Fruit fly (Drosophila melanogaster) whole organism, embryonic: Measurements from ENCODE around the gene Hsp83.

Source experiments
- C15 ChIP-seq: fragments of 200-800 bp; sonication (Bioruptor generic); IDR thresholded peaks from 3 replicates; pipeline ENCODE4 v1.3.6; 2022; ENCODE audit warnings: missing biosample characterization, missing genetic modification characterization
- CG10267 ChIP-seq: fragments of 200-800 bp; sonication (Bioruptor generic); optimal IDR thresholded peaks from 2 replicates; lab custom pipeline; 2018; ENCODE audit warnings: missing biosample characterization, mild to moderate bottlenecking, missing genetic modification characterization, moderate library complexity
- CG11093 ChIP-seq: fragments of 200-800 bp; sonication (Bioruptor generic); IDR thresholded peaks from 3 replicates; pipeline ENCODE4 v1.3.6; 2022; ENCODE audit warnings: missing biosample characterization, missing genetic modification characterization
- CG11695 ChIP-seq: fragments of 200-800 bp; sonication (Bioruptor generic); IDR thresholded peaks from 3 replicates; pipeline ENCODE4 v1.3.6; 2022; ENCODE audit warnings: missing biosample characterization, missing genetic modification characterization
- CG12104 ChIP-seq: fragments of 200-800 bp; sonication (Bioruptor generic); optimal IDR thresholded peaks from 3 replicates; lab custom pipeline; 2016; ENCODE audit warnings: missing biosample characterization, missing genetic modification characterization
- CG12155 ChIP-seq: fragments of 200-800 bp; sonication (Bioruptor generic); optimal IDR thresholded peaks from 3 replicates; lab custom pipeline; 2016; ENCODE audit warnings: missing biosample characterization, missing genetic modification characterization
- CG12236 ChIP-seq: fragments of 200-800 bp; sonication (Bioruptor generic); optimal IDR thresholded peaks from 2 replicates; lab custom pipeline; 2016; ENCODE audit warnings: missing biosample characterization, missing genetic modification characterization
- CG13424 ChIP-seq: fragments of 200-800 bp; sonication (Bioruptor generic); optimal IDR thresholded peaks from 2 replicates; lab custom pipeline; 2019; ENCODE audit warnings: missing biosample characterization, mild to moderate bottlenecking, missing genetic modification characterization, moderate library complexity
- CG13894 ChIP-seq: fragments of 200-800 bp; sonication (Bioruptor generic); optimal IDR thresholded peaks from 3 replicates; lab custom pipeline; 2018; ENCODE audit warnings: missing biosample characterization, mild to moderate bottlenecking, missing genetic modification characterization, moderate library complexity
- CG1603 ChIP-seq: fragments of 200-800 bp; sonication (Bioruptor generic); optimal IDR thresholded peaks from 2 replicates; lab custom pipeline; 2019; ENCODE audit warnings: missing biosample characterization, mild to moderate bottlenecking, missing genetic modification characterization, moderate library complexity
- CG16813 ChIP-seq: fragments of 200-800 bp; sonication (Bioruptor generic); IDR thresholded peaks from 3 replicates; pipeline ENCODE4 v1.3.6; 2022; ENCODE audit warnings: missing biosample characterization, missing genetic modification characterization; ENCODE audit not compliant: partially characterized antibody
- CG17802 ChIP-seq: fragments of 200-800 bp; sonication (Bioruptor generic); optimal IDR thresholded peaks from 2 replicates; lab custom pipeline; 2018; ENCODE audit warnings: missing biosample characterization, mild to moderate bottlenecking, missing genetic modification characterization, moderate library complexity
- CG18599 ChIP-seq: fragments of 200-800 bp; sonication (Bioruptor generic); optimal IDR thresholded peaks from 3 replicates; lab custom pipeline; 2017; ENCODE audit warnings: missing biosample characterization, missing genetic modification characterization, mild to moderate bottlenecking, moderate library complexity, missing genetic modification reagents
- CG30020 ChIP-seq: fragments of 200-800 bp; optimal IDR thresholded peaks from 2 replicates; lab custom pipeline; 2019; ENCODE audit warnings: missing biosample characterization, mild to moderate bottlenecking, missing genetic modification characterization, moderate library complexity
- CG3281 ChIP-seq: fragments of 200-800 bp; sonication (Bioruptor generic); optimal IDR thresholded peaks from 3 replicates; lab custom pipeline; 2017; ENCODE audit warnings: missing biosample characterization, mild to moderate bottlenecking, missing genetic modification characterization
- CG6654 ChIP-seq: fragments of 200-800 bp; sonication (Bioruptor generic); optimal IDR thresholded peaks from 2 replicates; lab custom pipeline; 2017; ENCODE audit warnings: missing biosample characterization, mild to moderate bottlenecking, missing genetic modification characterization
- CG6683 ChIP-seq: fragments of 200-800 bp; sonication (Bioruptor generic); optimal IDR thresholded peaks from 2 replicates; lab custom pipeline; 2017; ENCODE audit warnings: missing biosample characterization, mild to moderate bottlenecking, missing genetic modification characterization, missing genetic modification reagents
- CG6689 ChIP-seq: fragments of 200-800 bp; sonication (Bioruptor generic); IDR thresholded peaks from 2 replicates; pipeline ENCODE4 v1.3.6; 2022; ENCODE audit warnings: missing biosample characterization, missing genetic modification characterization
- CG7745 ChIP-seq: fragments of 200-800 bp; sonication (Bioruptor generic); optimal IDR thresholded peaks from 2 replicates; lab custom pipeline; 2018; ENCODE audit warnings: missing biosample characterization, mild to moderate bottlenecking, missing genetic modification characterization, moderate library complexity
- CG7987 ChIP-seq: fragments of 200-800 bp; sonication (Bioruptor generic); optimal IDR thresholded peaks from 2 replicates; lab custom pipeline; 2018; ENCODE audit warnings: missing biosample characterization, mild to moderate bottlenecking, missing genetic modification characterization, moderate library complexity
- CG8765 ChIP-seq: fragments of 200-800 bp; sonication (Bioruptor generic); IDR thresholded peaks from 2 replicates; pipeline ENCODE4 v1.3.6; 2022; ENCODE audit warnings: missing biosample characterization, missing genetic modification characterization
- CG8924 ChIP-seq: fragments of 200-800 bp; optimal IDR thresholded peaks from 3 replicates; lab custom pipeline; 2019; ENCODE audit warnings: missing biosample characterization, mild to moderate bottlenecking, missing genetic modification characterization, moderate library complexity
- CHES-1-like ChIP-seq: fragments of 200-800 bp; sonication (Bioruptor generic); optimal IDR thresholded peaks from 2 replicates; lab custom pipeline; 2016; ENCODE audit warnings: missing biosample characterization, missing genetic modification characterization
- Dbx ChIP-seq: fragments of 200-800 bp; sonication (Bioruptor generic); IDR thresholded peaks from 3 replicates; pipeline ENCODE4 v1.3.6; 2022; ENCODE audit warnings: missing biosample characterization, missing genetic modification characterization
- Eip74EF ChIP-seq, 2 experiments: fragments of 200-800 bp in 1 of 2; fragments of >200 bp in 1 of 2; sonication (Bioruptor generic) in 1 of 2; optimal IDR thresholded peaks; 2 replicates each; lab custom pipeline; 2017 to 2019; ENCODE audit warnings: missing biosample characterization in 2 of 2, missing genetic modification characterization in 2 of 2, mild to moderate bottlenecking in 1 of 2, moderate library complexity in 1 of 2
- Oli ChIP-seq: fragments of 200-800 bp; sonication (Bioruptor generic); optimal IDR thresholded peaks from 2 replicates; lab custom pipeline; 2018; ENCODE audit warnings: missing biosample characterization, mild to moderate bottlenecking, missing genetic modification characterization, moderate library complexity
- Opbp ChIP-seq: fragments of 200-800 bp; sonication (Bioruptor generic); IDR thresholded peaks from 3 replicates; pipeline ENCODE4 v1.3.6; 2022; ENCODE audit warnings: missing biosample characterization, missing genetic modification characterization; ENCODE audit not compliant: partially characterized antibody
- Pdp1 ChIP-seq, 2 experiments: fragments of 200-800 bp; sonication (Bioruptor generic); optimal IDR thresholded peaks; 3 replicates each; lab custom pipeline; 2016; ENCODE audit warnings: missing biosample characterization in 2 of 2, missing genetic modification characterization in 2 of 2, mild to moderate bottlenecking in 1 of 2, moderate library complexity in 1 of 2
- Vsx1 ChIP-seq: fragments of 200-800 bp; sonication (Bioruptor generic); optimal IDR thresholded peaks from 2 replicates; lab custom pipeline; 2017; ENCODE audit warnings: missing biosample characterization, mild to moderate bottlenecking, missing genetic modification characterization, missing genetic modification reagents
- abd-A ChIP-seq: fragments of 200-800 bp; sonication (Bioruptor generic); optimal IDR thresholded peaks from 3 replicates; lab custom pipeline; 2019; ENCODE audit warnings: missing biosample characterization, mild to moderate bottlenecking, missing genetic modification characterization, moderate library complexity
- ac ChIP-seq: fragments of 200-800 bp; sonication (Bioruptor generic); optimal IDR thresholded peaks from 3 replicates; lab custom pipeline; 2017; ENCODE audit warnings: missing biosample characterization, mild to moderate bottlenecking, missing genetic modification characterization
- ap ChIP-seq: fragments of 200-800 bp; sonication (Bioruptor generic); IDR thresholded peaks from 2 replicates; pipeline ENCODE4 v1.3.6; 2022; ENCODE audit warnings: missing biosample characterization, missing genetic modification characterization
- bcd ChIP-seq: fragments of 200-800 bp; sonication (Bioruptor generic); optimal IDR thresholded peaks from 2 replicates; lab custom pipeline; 2017; ENCODE audit warnings: missing biosample characterization, mild to moderate bottlenecking, missing genetic modification characterization
- bigmax ChIP-seq: fragments of 200-800 bp; sonication (Bioruptor generic); optimal IDR thresholded peaks from 2 replicates; lab custom pipeline; 2018; ENCODE audit warnings: missing biosample characterization, mild to moderate bottlenecking, missing genetic modification characterization
- gce ChIP-seq: fragments of 200-800 bp; sonication (Bioruptor generic); IDR thresholded peaks from 3 replicates; pipeline ENCODE4 v1.3.6; 2022; ENCODE audit warnings: missing biosample characterization, missing genetic modification characterization
- gsb-n ChIP-seq: fragments of 200-800 bp; sonication (Bioruptor generic); optimal IDR thresholded peaks from 3 replicates; lab custom pipeline; 2018; ENCODE audit warnings: missing biosample characterization, mild to moderate bottlenecking, missing genetic modification characterization
- lmd ChIP-seq: fragments of 200-800 bp; sonication (Bioruptor generic); IDR thresholded peaks from 2 replicates; pipeline ENCODE4 v1.3.6; 2022; ENCODE audit warnings: missing biosample characterization, missing genetic modification characterization
- mam ChIP-seq: fragments of 200-800 bp; sonication (Bioruptor generic); optimal IDR thresholded peaks from 3 replicates; lab custom pipeline; 2016; ENCODE audit warnings: missing biosample characterization, missing genetic modification characterization
- p53 ChIP-seq: fragments of 200-800 bp; sonication (Bioruptor generic); optimal IDR thresholded peaks from 2 replicates; lab custom pipeline; 2016; ENCODE audit warnings: missing biosample characterization, missing genetic modification characterization
- pros ChIP-seq: fragments of 200-800 bp; sonication (Bioruptor generic); optimal IDR thresholded peaks from 3 replicates; lab custom pipeline; 2019; ENCODE audit warnings: missing biosample characterization, mild to moderate bottlenecking, missing genetic modification characterization, moderate library complexity
- sc ChIP-seq, 3 experiments: fragments of >200 bp in 2 of 3; fragments of 200-800 bp in 1 of 3; sonication (Bioruptor generic) in 1 of 3; optimal IDR thresholded peaks; 2 replicates in 2 of 3; 3 replicates in 1 of 3; lab custom pipeline; 2017; ENCODE audit warnings: mild to moderate bottlenecking in 1 of 3, missing biosample characterization in 1 of 3, missing genetic modification characterization in 1 of 3, missing genetic modification reagents in 1 of 3
- sna ChIP-seq: fragments of 200-800 bp; sonication (Bioruptor generic); IDR thresholded peaks from 2 replicates; pipeline ENCODE4 v1.3.6; 2022; ENCODE audit warnings: missing biosample characterization, missing genetic modification characterization; ENCODE audit not compliant: partially characterized antibody
- sr ChIP-seq: fragments of 200-800 bp; sonication (Bioruptor generic); IDR thresholded peaks from 3 replicates; pipeline ENCODE4 v1.3.6; 2022; ENCODE audit warnings: missing biosample characterization, missing genetic modification characterization
- tin ChIP-seq: fragments of 200-800 bp; sonication (Bioruptor generic); optimal IDR thresholded peaks from 3 replicates; lab custom pipeline; 2016; ENCODE audit warnings: missing biosample characterization, missing genetic modification characterization
- twi ChIP-seq: fragments of 200-800 bp; optimal IDR thresholded peaks from 2 replicates; lab custom pipeline; 2019; ENCODE audit warnings: missing biosample characterization, mild to moderate bottlenecking, missing genetic modification characterization, moderate library complexity
- usp ChIP-seq: fragments of >200 bp; optimal IDR thresholded peaks from 2 replicates; lab custom pipeline; 2017; ENCODE audit warnings: missing biosample characterization, missing genetic modification characterization
- vfl ChIP-seq: fragments of 200-800 bp; sonication (Bioruptor generic); optimal IDR thresholded peaks from 2 replicates; lab custom pipeline; 2016; ENCODE audit warnings: missing biosample characterization, missing genetic modification characterization

Gene Hsp83

dm6 chr3L:3224740-3225719 is 32.3 kb downstream of the Hsp83 start, which contains the start of gene Larp4B (continued):
- TF ChIP-seq C15 = no peak
- no peak for TF ChIP-seq twi
- peak; percentile 14 for TF ChIP-seq CG13424 (tag; lab: Kevin White, UChicago)
- peak; percentile 66 for TF ChIP-seq sna (GFP tag; lab: Robert Waterston, UW)
- peak; percentile 23 for TF ChIP-seq CG7987 (GFP tag; lab: Kevin White, UChicago)
- TF ChIP-seq CG8765 (GFP tag; lab: Robert Waterston, UW) = no peak
- no peak for TF ChIP-seq CG12155 (GFP tag; lab: Kevin White, UChicago)
- no peak for TF ChIP-seq CG11093 (GFP tag; lab: Robert Waterston, UW)
- peak; percentile 24 for TF ChIP-seq CG10267
- TF ChIP-seq tin (GFP tag; lab: Kevin White, UChicago) = no peak
- TF ChIP-seq CG3281 (GFP tag; lab: Kevin White, UChicago) = peak; percentile 33
- no peak for TF ChIP-seq vfl (GFP tag; lab: Kevin White, UChicago)
- TF ChIP-seq ap (GFP tag; lab: Robert Waterston, UW) = no peak
- TF ChIP-seq CG17802 (tag; lab: Kevin White, UChicago) = no peak
- TF ChIP-seq ac (GFP tag; lab: Kevin White, UChicago) = no peak
- TF ChIP-seq CG18599 (GFP tag; lab: Kevin White, UChicago) = no peak
- TF ChIP-seq CG12104 (GFP tag; lab: Kevin White, UChicago) = no peak
- TF ChIP-seq Dbx (GFP tag; lab: Robert Waterston, UW) = peak; percentile 44; the same call in 1 of the 3 replicates
- TF ChIP-seq Oli (tag; lab: Kevin White, UChicago) = no peak
- no peak for TF ChIP-seq sc (optimal IDR thresholded peaks at IDR 0.05; lab: Kevin White, UChicago)
- no peak for TF ChIP-seq sc (GFP tag; optimal IDR thresholded peaks at IDR 0.05; lab: Kevin White, UChicago)
- peak; percentile 72 for TF ChIP-seq CG16813 (GFP tag; lab: Robert Waterston, UW)
- TF ChIP-seq CG30020 (tag; lab: Kevin White, UChicago) = no peak
- no peak for TF ChIP-seq pros (GFP tag; lab: Kevin White, UChicago)
- peak; percentile 19 for TF ChIP-seq bigmax (GFP tag; lab: Kevin White, UChicago)
- TF ChIP-seq CG1603 (tag; lab: Kevin White, UChicago) = no peak
- no peak for TF ChIP-seq sr (GFP tag; lab: Robert Waterston, UW)
- no peak for TF ChIP-seq Vsx1 (GFP tag; lab: Kevin White, UChicago)
- no peak for TF ChIP-seq CG6654
- peak in 1 of 2 experiments; percentile 30 for TF ChIP-seq Pdp1 (GFP tag; optimal IDR thresholded peaks at IDR 0.05; lab: Kevin White, UChicago)
- no peak for TF ChIP-seq CG12236
- TF ChIP-seq Eip74EF (GFP tag; optimal IDR thresholded peaks at IDR 0.05; lab: Kevin White, UChicago) = no peak
- TF ChIP-seq CG6689 (GFP tag; lab: Robert Waterston, UW) = no peak
- TF ChIP-seq CG13894 = no peak
- TF ChIP-seq usp = no peak
- peak; percentile 35; the same call in 2 of the 3 replicates for TF ChIP-seq Opbp (GFP tag; lab: Robert Waterston, UW)
- TF ChIP-seq gce = no peak
- TF ChIP-seq CHES-1-like (GFP tag; lab: Kevin White, UChicago) = peak; percentile 25
- TF ChIP-seq abd-A = no peak
- TF ChIP-seq mam (GFP tag; lab: Kevin White, UChicago) = peak; percentile 28
- no peak for TF ChIP-seq CG6683
- TF ChIP-seq gsb-n = no peak
- no peak for TF ChIP-seq lmd (GFP tag; lab: Robert Waterston, UW)
- no peak for TF ChIP-seq CG11695 (GFP tag; lab: Robert Waterston, UW)
- TF ChIP-seq p53 (GFP tag; lab: Kevin White, UChicago) = peak; percentile 51
- TF ChIP-seq CG7745 = no peak
- TF ChIP-seq CG8924 (tag; lab: Kevin White, UChicago) = peak; percentile 20
- TF ChIP-seq bcd (GFP tag; lab: Kevin White, UChicago) = no peak
